Worm (Caenorhabditis elegans) whole organism, L4 larva: ENCODE measurements around the gene F22F4.5.

Experiments
- ama-1 ChIP-seq: fragments of 150-350 bp; optimal IDR thresholded peaks from 2 replicates; lab custom pipeline; 2014; ENCODE audit warnings: inconsistent platforms, mixed read lengths
- lin-39 ChIP-seq: fragments of 150-350 bp; optimal IDR thresholded peaks from 2 replicates; lab custom pipeline; 2014; ENCODE audit warnings: missing biosample characterization, missing genetic modification reagents, missing genetic modification characterization
- mep-1 ChIP-seq: fragments of 150-350 bp; sonication (generic microtip); optimal IDR thresholded peaks from 3 replicates; lab custom pipeline; 2014; ENCODE audit warnings: missing biosample characterization, missing genetic modification characterization
- mxl-2 ChIP-seq: fragments of 200-800 bp; sonication (Bioruptor generic); conservative IDR thresholded peaks from 2 replicates; pipeline ENCODE4 v1.3.6; 2022; ENCODE audit warnings: missing genetic modification reagents, missing genetic modification characterization, missing compliant biosample characterization
- nhr-10 ChIP-seq: fragments of 150-350 bp; optimal IDR thresholded peaks from 2 replicates; lab custom pipeline; 2014; ENCODE audit warnings: missing biosample characterization, missing genetic modification characterization
- nhr-76 ChIP-seq: fragments of 150-350 bp; optimal IDR thresholded peaks from 2 replicates; lab custom pipeline; 2014; ENCODE audit warnings: missing biosample characterization, missing genetic modification characterization
- snpc-4 ChIP-seq: fragments of 150-350 bp; optimal IDR thresholded peaks from 2 replicates; lab custom pipeline; 2014; ENCODE audit warnings: missing biosample characterization, missing genetic modification characterization

DNA sequence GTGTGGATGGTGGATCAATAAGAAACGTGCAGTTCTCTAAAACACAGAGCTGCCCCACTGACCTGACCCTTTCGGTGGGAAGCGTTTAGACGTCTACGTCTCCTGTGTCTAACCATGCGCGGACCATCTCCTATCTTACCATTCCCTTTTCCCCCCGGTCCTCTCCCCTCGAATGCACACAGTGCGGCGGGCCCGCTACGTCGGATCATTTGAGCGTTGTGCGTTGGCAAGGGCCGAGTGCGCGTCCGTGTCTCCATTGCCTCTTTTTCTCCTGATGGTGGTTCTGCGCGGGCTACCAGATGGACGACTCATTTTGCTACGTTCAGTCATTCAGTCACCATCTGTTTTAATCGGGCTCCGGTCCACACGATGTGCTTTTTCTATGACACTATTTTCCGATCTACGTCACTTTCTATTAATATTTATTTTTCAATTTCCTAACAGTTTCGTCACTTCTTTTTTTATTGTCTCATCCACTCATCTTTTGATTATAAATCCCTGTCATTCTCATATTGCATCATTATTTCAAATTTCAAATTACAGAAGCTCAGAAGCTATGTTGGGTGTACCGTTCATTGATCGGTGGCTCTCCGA lies 3.0 kb upstream of the F22F4.5 start, which contains the start of gene inx-3:
- TF ChIP-seq nhr-10 (tag; lab: Kevin White, UChicago): no peak
- no peak for TF ChIP-seq mep-1 (tag; lab: Kevin White, UChicago)
- TF ChIP-seq lin-39 (tag; lab: Kevin White, UChicago): no peak
- no peak for TF ChIP-seq nhr-76 (tag; lab: Kevin White, UChicago)
- no peak for TF ChIP-seq ama-1 (lab: Kevin White, UChicago)
- no peak for TF ChIP-seq mxl-2 (GFP tag; lab: Robert Waterston, UW)
- no peak for TF ChIP-seq snpc-4 (tag; lab: Kevin White, UChicago)
